Fruit fly (Drosophila melanogaster) whole organism, pupa: ENCODE measurements around the gene pHCl-1.

Experiments
- CG10348 ChIP-seq: fragments of 200-800 bp; sonication (Bioruptor generic); IDR thresholded peaks from 2 replicates; pipeline ENCODE4 v1.3.6; 2022; ENCODE audit warnings: missing biosample characterization, missing genetic modification characterization
- CG12605 ChIP-seq: fragments of 200-800 bp; sonication (Bioruptor generic); IDR thresholded peaks from 2 replicates; pipeline ENCODE4 v1.3.6; 2022; ENCODE audit warnings: missing biosample characterization, missing genetic modification characterization
- CG13204 ChIP-seq: fragments of 200-800 bp; sonication (Bioruptor generic); optimal IDR thresholded peaks from 2 replicates; lab custom pipeline; 2018; ENCODE audit warnings: missing biosample characterization, mild to moderate bottlenecking, missing genetic modification characterization, moderate library complexity
- CG14655 ChIP-seq: fragments of 200-800 bp; sonication (Bioruptor generic); optimal IDR thresholded peaks from 3 replicates; lab custom pipeline; 2017; ENCODE audit warnings: mild to moderate bottlenecking, missing biosample characterization, missing genetic modification reagents, missing genetic modification characterization
- CG15710 ChIP-seq: fragments of 200-800 bp; sonication (Bioruptor generic); optimal IDR thresholded peaks from 2 replicates; lab custom pipeline; 2018; ENCODE audit warnings: missing biosample characterization, mild to moderate bottlenecking, missing genetic modification characterization, moderate library complexity
- CG17806 ChIP-seq: fragments of 200-800 bp; sonication (Bioruptor generic); optimal IDR thresholded peaks from 2 replicates; lab custom pipeline; 2018; ENCODE audit warnings: missing biosample characterization, mild to moderate bottlenecking, missing genetic modification characterization, moderate library complexity
- CG32121 ChIP-seq: fragments of 200-800 bp; sonication (Bioruptor generic); IDR thresholded peaks from 2 replicates; pipeline ENCODE4 v1.3.6; 2022; ENCODE audit warnings: missing biosample characterization, missing genetic modification characterization
- CG34367 ChIP-seq: fragments of 200-800 bp; sonication (Bioruptor generic); optimal IDR thresholded peaks from 2 replicates; lab custom pipeline; 2018; ENCODE audit warnings: missing biosample characterization, mild to moderate bottlenecking, missing genetic modification characterization
- CG4496 ChIP-seq: fragments of 200-800 bp; sonication (Bioruptor generic); IDR thresholded peaks from 3 replicates; pipeline ENCODE4 v1.3.6; 2022; ENCODE audit warnings: missing biosample characterization, missing genetic modification characterization
- CG8159 ChIP-seq: fragments of 200-800 bp; sonication (Bioruptor generic); optimal IDR thresholded peaks from 3 replicates; lab custom pipeline; 2018; ENCODE audit warnings: missing biosample characterization, mild to moderate bottlenecking, missing genetic modification characterization, moderate library complexity
- CG8301 ChIP-seq: fragments of 200-800 bp; sonication (Bioruptor generic); optimal IDR thresholded peaks from 2 replicates; lab custom pipeline; 2018; ENCODE audit warnings: missing biosample characterization, mild to moderate bottlenecking, missing genetic modification characterization
- CG9948 ChIP-seq: fragments of 200-800 bp; sonication (Bioruptor generic); optimal IDR thresholded peaks from 2 replicates; lab custom pipeline; 2018; ENCODE audit warnings: missing biosample characterization, mild to moderate bottlenecking, missing genetic modification characterization, moderate library complexity
- D1 ChIP-seq: fragments of 200-800 bp; sonication (Bioruptor generic); optimal IDR thresholded peaks from 2 replicates; lab custom pipeline; 2018; ENCODE audit warnings: missing biosample characterization, mild to moderate bottlenecking, missing genetic modification characterization, moderate library complexity
- EcR ChIP-seq: fragments of 200-800 bp; sonication (Bioruptor generic); optimal IDR thresholded peaks from 3 replicates; lab custom pipeline; 2019; ENCODE audit warnings: missing biosample characterization, missing genetic modification characterization, mild to moderate bottlenecking, moderate library complexity, missing genetic modification reagents
- Ets98B ChIP-seq: fragments of 200-800 bp; sonication (Bioruptor generic); IDR thresholded peaks from 2 replicates; pipeline ENCODE4 v1.3.6; 2022; ENCODE audit warnings: missing biosample characterization, missing genetic modification characterization
- Pif1A ChIP-seq: fragments of 200-800 bp; sonication (Bioruptor generic); optimal IDR thresholded peaks from 3 replicates; lab custom pipeline; 2016; ENCODE audit warnings: missing biosample characterization, missing genetic modification characterization
- Pif1B ChIP-seq: fragments of 200-800 bp; sonication (Bioruptor generic); optimal IDR thresholded peaks from 3 replicates; lab custom pipeline; 2016; ENCODE audit warnings: missing biosample characterization, missing genetic modification characterization
- Snoo ChIP-seq: fragments of 200-800 bp; sonication (Bioruptor generic); optimal IDR thresholded peaks from 3 replicates; lab custom pipeline; 2017; ENCODE audit warnings: missing biosample characterization, mild to moderate bottlenecking, missing genetic modification characterization, inconsistent platforms
- fd96Ca ChIP-seq: fragments of 200-800 bp; sonication (Bioruptor generic); IDR thresholded peaks from 3 replicates; pipeline ENCODE4 v1.3.6; 2022; ENCODE audit warnings: missing biosample characterization, missing genetic modification characterization
- gl ChIP-seq: fragments of 200-800 bp; sonication (Bioruptor generic); optimal IDR thresholded peaks from 2 replicates; lab custom pipeline; 2018; ENCODE audit warnings: missing biosample characterization, mild to moderate bottlenecking, missing genetic modification characterization
- rn ChIP-seq: fragments of 200-800 bp; sonication (Bioruptor generic); IDR thresholded peaks from 2 replicates; pipeline ENCODE4 v1.3.6; 2022; ENCODE audit warnings: missing biosample characterization, missing genetic modification characterization

Gene pHCl-1

dm6 chr3L:15826347-15826984 lies 72.4 kb downstream of the pHCl-1 start, which contains the start of the genes DCP2 and dbo:
Gene DCP2, minus strand, starts transcription at chr3L:15826423.
Gene dbo, plus strand, starts transcription at chr3L:15826888.
- TF ChIP-seq CG4496 (peak; percentile 80), Pif1B (GFP tag; lab: Kevin White, UChicago) (no peak), CG34367 (tag; lab: Kevin White, UChicago) (no peak), D1 (tag; lab: Kevin White, UChicago) (no peak), CG15710 (tag; lab: Kevin White, UChicago) (peak; percentile 56), CG9948 (tag; lab: Kevin White, UChicago) (peak; percentile 49), Ets98B (GFP tag; lab: Robert Waterston, UW) (peak; percentile 69), CG14655 (GFP tag; lab: Kevin White, UChicago) (peak; percentile 62), CG12605 (peak; percentile 63), EcR (GFP tag; lab: Kevin White, UChicago) (no peak), rn (peak; percentile 42; the same call in 1 of the 2 replicates), Pif1A (GFP tag; lab: Kevin White, UChicago) (peak; percentile 21), CG13204 (no peak), CG32121 (GFP tag; lab: Robert Waterston, UW) (peak; percentile 65), CG8301 (tag; lab: Kevin White, UChicago) (peak; percentile 49), CG17806 (peak; percentile 22), Snoo (peak; percentile 40)

DNA sequence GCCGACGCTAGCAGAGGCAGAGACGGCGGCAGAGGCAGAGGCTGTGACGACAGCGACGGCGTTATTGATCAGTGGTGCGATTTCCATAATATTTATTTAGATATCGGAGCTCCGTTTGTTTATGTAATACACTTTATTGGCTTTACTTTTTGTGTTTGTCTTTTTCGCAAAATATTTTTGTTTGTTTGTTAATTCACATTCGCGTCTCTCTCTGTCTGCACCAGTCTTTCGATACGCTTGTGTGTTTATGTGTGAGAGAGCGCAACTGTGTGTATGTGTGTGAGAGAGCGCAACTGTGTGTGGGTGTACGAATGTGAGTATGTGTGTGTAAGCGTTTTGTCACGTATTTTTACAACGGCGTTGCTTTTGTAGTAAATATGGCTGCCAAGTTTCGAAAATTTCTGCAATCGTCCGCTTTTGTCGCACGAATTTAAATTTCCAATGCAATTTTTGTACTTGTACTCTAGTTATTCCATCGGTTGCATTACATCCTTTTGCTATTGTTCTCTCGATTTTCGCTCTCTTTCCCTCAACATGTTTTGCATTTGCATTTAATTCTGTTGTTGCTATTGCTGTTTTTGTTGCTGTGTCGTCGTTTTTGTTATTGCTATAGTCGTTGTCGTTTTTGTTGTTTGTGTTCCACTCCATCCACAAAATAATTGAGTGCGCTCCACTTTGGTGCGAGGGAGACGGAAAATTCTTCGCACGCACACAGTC lies 73.2 kb downstream of the pHCl-1 start:
- TF ChIP-seq D1 (tag; lab: Kevin White, UChicago) (no peak), Snoo (peak; percentile 45), EcR (GFP tag; lab: Kevin White, UChicago) (peak; percentile 55), Ets98B (GFP tag; lab: Robert Waterston, UW) (peak; percentile 77), CG12605 (peak; percentile 74), CG34367 (tag; lab: Kevin White, UChicago) (no peak), gl (tag; lab: Kevin White, UChicago) (no peak), rn (no peak), Pif1A (GFP tag; lab: Kevin White, UChicago) (peak; percentile 62), Pif1B (GFP tag; lab: Kevin White, UChicago) (peak; percentile 38), CG8159 (tag; lab: Kevin White, UChicago) (peak; percentile 12), CG15710 (tag; lab: Kevin White, UChicago) (no peak), fd96Ca (GFP tag; lab: Robert Waterston, UW) (peak; percentile 17; the same call in 1 of the 3 replicates), CG17806 (no peak), CG4496 (peak; percentile 62; the same call in 2 of the 3 replicates), CG9948 (tag; lab: Kevin White, UChicago) (no peak), CG10348 (GFP tag; lab: Robert Waterston, UW) (no peak), CG14655 (GFP tag; lab: Kevin White, UChicago) (peak; percentile 14), CG13204 (no peak), CG32121 (GFP tag; lab: Robert Waterston, UW) (peak; percentile 78), CG8301 (tag; lab: Kevin White, UChicago) (no peak)

- TF ChIP-seq D1 (tag; lab: Kevin White, UChicago) (no peak), CG34367 (tag; lab: Kevin White, UChicago) (no peak), CG14655 (GFP tag; lab: Kevin White, UChicago) (peak; percentile 35), rn (no peak), CG9948 (tag; lab: Kevin White, UChicago) (no peak), CG15710 (tag; lab: Kevin White, UChicago) (no peak), CG32121 (GFP tag; lab: Robert Waterston, UW) (peak; percentile 77), Pif1A (GFP tag; lab: Kevin White, UChicago) (no peak), gl (tag; lab: Kevin White, UChicago) (no peak), fd96Ca (GFP tag; lab: Robert Waterston, UW) (peak; percentile 50; the same call in 2 of the 3 replicates), CG10348 (GFP tag; lab: Robert Waterston, UW) (no peak), CG8301 (tag; lab: Kevin White, UChicago) (peak; percentile 13), CG8159 (tag; lab: Kevin White, UChicago) (no peak), CG13204 (no peak), Pif1B (GFP tag; lab: Kevin White, UChicago) (no peak), CG4496 (peak; percentile 85), CG12605 (peak; percentile 52; the same call in 1 of the 2 replicates), Ets98B (GFP tag; lab: Robert Waterston, UW) (peak; percentile 70), CG17806 (no peak), Snoo (no peak), EcR (GFP tag; lab: Kevin White, UChicago) (peak; percentile 98)
Measured at dm6 chr3L:15824537-15824936, 74.3 kb downstream of the pHCl-1 start.

DNA sequence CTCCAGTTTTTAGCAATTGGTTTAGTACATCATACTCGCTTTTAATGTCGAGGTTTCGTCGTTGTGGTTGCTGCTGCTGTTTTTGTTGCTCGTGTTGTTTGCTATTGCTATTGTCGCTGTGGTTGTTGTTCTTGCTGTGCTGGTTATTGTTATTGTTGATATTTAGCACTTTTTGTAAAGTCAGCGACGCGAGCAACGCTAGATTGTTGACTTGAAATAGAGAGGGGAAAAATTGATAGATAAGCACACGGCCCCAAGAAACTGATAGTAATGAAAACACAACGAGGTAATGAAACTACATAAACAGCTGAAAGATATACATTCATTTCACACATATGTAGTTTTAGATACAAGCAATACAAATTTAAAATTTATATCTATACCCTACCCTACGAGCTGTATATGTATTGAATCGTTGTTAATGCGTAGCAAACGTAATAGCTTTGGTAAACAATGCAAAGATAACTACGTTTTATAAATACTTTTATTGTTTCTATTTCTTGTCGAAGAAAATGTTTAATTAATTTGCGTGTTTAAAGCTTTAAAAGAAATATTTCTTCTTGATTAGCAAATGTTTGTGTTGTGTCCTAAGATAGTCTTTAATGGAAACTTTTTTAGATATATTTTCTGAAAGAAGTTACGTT lies 74.9 kb downstream of the pHCl-1 start:
- TF ChIP-seq CG17806, result no peak
- no peak for TF ChIP-seq Pif1B (GFP tag; lab: Kevin White, UChicago)
- TF ChIP-seq Ets98B (GFP tag; lab: Robert Waterston, UW), result no peak
- TF ChIP-seq CG34367 (tag; lab: Kevin White, UChicago), result no peak
- TF ChIP-seq CG13204, result no peak
- TF ChIP-seq CG12605, result peak; percentile 10; the same call in 1 of the 2 replicates
- no peak for TF ChIP-seq D1 (tag; lab: Kevin White, UChicago)
- TF ChIP-seq fd96Ca (GFP tag; lab: Robert Waterston, UW), result no peak
- peak; percentile 59; the same call in 1 of the 3 replicates for TF ChIP-seq CG4496
